Fruit fly (Drosophila melanogaster): ENCODE measurements around the gene CG32269.

Gene CG32269

DNA sequence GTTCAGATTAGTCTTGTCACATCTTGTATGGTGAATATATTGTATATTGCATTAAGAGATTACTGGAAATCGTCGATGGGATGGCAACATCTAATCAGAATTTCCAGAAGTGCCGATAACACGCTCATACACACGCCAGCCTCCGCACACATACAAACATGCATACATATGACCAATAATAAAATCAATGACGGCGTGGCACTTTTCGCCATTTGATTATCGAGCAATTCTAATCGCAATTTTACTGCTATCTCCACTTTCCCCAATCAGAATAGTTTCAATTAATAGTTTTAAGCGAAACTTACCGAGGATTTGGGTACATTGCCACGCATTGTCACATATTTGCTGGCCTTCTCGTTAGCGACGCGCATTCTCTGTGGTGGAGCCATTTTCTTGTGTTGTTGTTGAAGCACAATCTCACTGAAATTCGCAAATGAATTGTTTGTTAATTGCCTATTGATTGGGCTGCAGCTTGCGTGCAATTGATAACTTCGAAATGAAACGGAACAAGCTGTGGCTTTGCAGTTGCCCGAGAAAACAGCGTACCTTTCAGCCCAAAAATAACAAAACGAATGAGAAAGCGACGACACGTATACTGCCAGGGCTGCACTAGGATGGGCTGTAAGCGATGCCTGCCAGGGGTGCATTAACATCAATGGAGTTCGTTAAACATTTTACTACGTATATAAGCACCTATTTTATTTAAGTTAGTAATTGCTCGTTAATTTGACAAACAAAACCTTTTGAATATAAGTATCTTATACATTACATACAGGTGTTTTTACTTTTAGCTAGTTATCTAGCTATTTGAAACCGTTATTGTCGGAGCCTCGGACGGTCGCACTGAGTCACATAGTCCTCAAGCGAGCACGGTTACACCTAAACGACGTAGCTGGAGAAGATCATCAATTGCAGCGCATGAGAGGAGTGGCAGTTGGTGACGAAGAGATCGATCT, 10.1 kb downstream of the CG32269 start, which contains the start of the genes CG32276 and gry (continued):
- no peak for TF ChIP-seq Ets96B (tag; optimal IDR thresholded peaks at IDR 0.05)
- TF ChIP-seq Sox15 (GFP tag; optimal IDR thresholded peaks at IDR 0.05), result peak; percentile 51
- peak; percentile 71 for TF ChIP-seq CG6854 (GFP tag; optimal IDR thresholded peaks at IDR 0.05)
- TF ChIP-seq CG6163 (GFP tag; IDR thresholded peaks at IDR 0.05), result peak; percentile 65
- TF ChIP-seq fkh (GFP tag; optimal IDR thresholded peaks at IDR 0.05), result peak; percentile 20
- peak; percentile 77 for TF ChIP-seq esn (GFP tag; optimal IDR thresholded peaks at IDR 0.05)
- TF ChIP-seq CG32006 (GFP tag; optimal IDR thresholded peaks at IDR 0.05), result no peak
- TF ChIP-seq achi (GFP tag; optimal IDR thresholded peaks at IDR 0.05), result peak; percentile 60
- peak; percentile 45; the same call in 1 of the 2 replicates for TF ChIP-seq CG15336 (GFP tag; IDR thresholded peaks at IDR 0.05)
- TF ChIP-seq Hr38 (GFP tag; optimal IDR thresholded peaks at IDR 0.05), result peak; percentile 0

DNA sequence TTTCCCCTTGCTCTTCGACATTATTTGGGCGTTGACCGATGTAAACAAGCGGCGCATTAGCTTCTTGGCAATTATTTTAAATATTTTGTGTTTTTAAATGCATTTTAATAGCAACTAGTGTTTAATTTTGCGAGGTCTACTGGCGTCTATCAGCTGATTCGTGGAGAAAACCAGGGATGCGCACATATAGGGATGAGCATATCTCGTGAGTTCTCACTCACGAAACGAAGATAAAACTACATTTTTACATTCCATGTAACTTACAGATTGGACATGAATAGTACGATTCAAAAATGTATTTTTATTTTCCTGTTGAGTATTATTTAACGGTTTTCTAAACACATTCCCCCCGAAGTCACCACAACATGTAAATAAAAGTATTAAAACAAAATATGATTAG, 11.3 kb downstream of the CG32269 start, which contains the start of gene CG14966:
CG14966 (minus strand) TSS at position 168 of the 400 bp plus-strand sequence.
- TF ChIP-seq CG31627 (GFP tag; optimal IDR thresholded peaks at IDR 0.05) (peak; percentile 28), CG1621 (tag; optimal IDR thresholded peaks at IDR 0.05) (no peak), salr (GFP tag; optimal IDR thresholded peaks at IDR 0.05) (no peak), CG11762 (GFP tag; optimal IDR thresholded peaks at IDR 0.05; ENCODE audit: insufficient read depth) (no peak), CG6276 (GFP tag; optimal IDR thresholded peaks at IDR 0.05) (no peak), spab (GFP tag; optimal IDR thresholded peaks at IDR 0.05) (no peak), Eip93F (GFP tag; optimal IDR thresholded peaks at IDR 0.05) (no peak), Eip78C (GFP tag) (peak; percentile 56), CG6163 (GFP tag; IDR thresholded peaks at IDR 0.05) (no peak), fd85E (GFP tag; optimal IDR thresholded peaks at IDR 0.05) (no peak), ss (GFP tag; optimal IDR thresholded peaks at IDR 0.05) (peak in 1 of 2 experiments; percentile 23), CG15336 (GFP tag; IDR thresholded peaks at IDR 0.05) (no peak), CG10631 (GFP tag; optimal IDR thresholded peaks at IDR 0.05) (no peak), CG6854 (GFP tag; optimal IDR thresholded peaks at IDR 0.05) (peak; percentile 26), Sox15 (GFP tag; optimal IDR thresholded peaks at IDR 0.05) (no peak), CG4318 (GFP tag; optimal IDR thresholded peaks at IDR 0.05) (no peak), CG8119 (GFP tag; IDR thresholded peaks at IDR 0.05) (no peak), Blimp-1 (GFP tag; optimal IDR thresholded peaks at IDR 0.05) (no peak), achi (GFP tag; optimal IDR thresholded peaks at IDR 0.05) (no peak), CG34406 (GFP tag; optimal IDR thresholded peaks at IDR 0.05) (no peak), OdsH (GFP tag; optimal IDR thresholded peaks at IDR 0.05) (no peak), esn (GFP tag; optimal IDR thresholded peaks at IDR 0.05) (peak; percentile 45), CG6792 (GFP tag; optimal IDR thresholded peaks at IDR 0.05) (no peak), Smox (GFP tag; optimal IDR thresholded peaks at IDR 0.05) (peak; percentile 31), fd59A (GFP tag; optimal IDR thresholded peaks at IDR 0.05) (no peak), Lpt (GFP tag; optimal IDR thresholded peaks at IDR 0.05) (no peak), CG11902 (GFP tag; optimal IDR thresholded peaks at IDR 0.05) (no peak), vri (GFP tag; optimal IDR thresholded peaks at IDR 0.05) (no peak), net (GFP tag; optimal IDR thresholded peaks at IDR 0.05) (no peak), fkh (GFP tag; optimal IDR thresholded peaks at IDR 0.05) (no peak), CG6808 (GFP tag; optimal IDR thresholded peaks at IDR 0.05) (peak; percentile 3), eg (GFP tag; IDR thresholded peaks at IDR 0.05) (no peak), CG3919 (GFP tag; optimal IDR thresholded peaks at IDR 0.05) (no peak), Sox14 (GFP tag; optimal IDR thresholded peaks at IDR 0.05) (peak; percentile 29), CG32006 (GFP tag; optimal IDR thresholded peaks at IDR 0.05) (no peak), CG3032 (tag; optimal IDR thresholded peaks at IDR 0.05) (no peak), topi (GFP tag; optimal IDR thresholded peaks at IDR 0.05) (peak; percentile 33), CG10669 (GFP tag; optimal IDR thresholded peaks at IDR 0.05) (no peak), cyc (GFP tag; optimal IDR thresholded peaks at IDR 0.05) (peak; percentile 17), CG11294 (GFP tag; IDR thresholded peaks at IDR 0.05) (no peak), Ets96B (tag; optimal IDR thresholded peaks at IDR 0.05) (no peak), acj6 (GFP tag; optimal IDR thresholded peaks at IDR 0.05) (no peak), Ets21C (GFP tag; optimal IDR thresholded peaks at IDR 0.05) (peak; percentile 5), Hr39 (GFP tag; optimal IDR thresholded peaks at IDR 0.05) (peak; percentile 20), CG16779 (tag; optimal IDR thresholded peaks at IDR 0.05) (no peak)

Data from whole organism, prepupa.